Worm (Caenorhabditis elegans) whole organism, mixed stage, embryonic: ENCODE measurements around the gene math-19.

Source experiments
- elt-3 ChIP-seq: fragments of 150-350 bp; optimal IDR thresholded peaks from 2 replicates; lab custom pipeline; 2014; ENCODE audit warnings: missing biosample characterization, missing genetic modification characterization
- lsy-2 ChIP-seq: fragments of 150-350 bp; optimal IDR thresholded peaks from 2 replicates; lab custom pipeline; 2014; ENCODE audit warnings: missing biosample characterization, missing genetic modification characterization
- pha-4 ChIP-seq: fragments of 150-350 bp; optimal IDR thresholded peaks from 2 replicates; lab custom pipeline; 2018; ENCODE audit warnings: missing biosample characterization, missing genetic modification reagents, missing genetic modification characterization

ce11 chrII:1949119-1949518 lies 49.5 kb upstream of the math-19 start:
- TF ChIP-seq lsy-2 (tag; lab: Kevin White, UChicago) (no peak), elt-3 (tag; lab: Kevin White, UChicago) (peak; percentile 70), pha-4 (tag; lab: Kevin White, UChicago) (no peak)
